Worm (Caenorhabditis elegans) whole organism, young adult: ENCODE results near the gene srh-246.
A peak's percentile ranks its signal among the peaks of the same experiment; 100 is the strongest.

Experiments used
- B0261.1 ChIP-seq: sonication (generic microtip); optimal IDR thresholded peaks from 2 replicates; lab custom pipeline; 2016; ENCODE audit warnings: mild to moderate bottlenecking, missing genetic modification characterization, moderate library complexity, missing compliant biosample characterization
- B0336.3 ChIP-seq: fragments of 200-800 bp; sonication (Bioruptor generic); IDR thresholded peaks from 2 replicates; pipeline ENCODE4 v1.3.6; 2022; ENCODE audit warnings: missing genetic modification characterization, missing compliant biosample characterization
- F10E7.11 ChIP-seq: sonication (generic microtip); optimal IDR thresholded peaks from 2 replicates; lab custom pipeline; 2017; ENCODE audit warnings: mild to moderate bottlenecking, missing genetic modification characterization, moderate library complexity, missing compliant biosample characterization
- F22D6.2 ChIP-seq: sonication (generic microtip); optimal IDR thresholded peaks from 2 replicates; lab custom pipeline; 2016; ENCODE audit warnings: mild to moderate bottlenecking, missing genetic modification characterization, missing compliant biosample characterization
- F55B11.4 ChIP-seq: sonication (generic microtip); optimal IDR thresholded peaks from 2 replicates; lab custom pipeline; 2016; ENCODE audit warnings: missing compliant biosample characterization, missing genetic modification characterization, borderline replicate concordance; ENCODE audit not compliant: insufficient read depth
- F57A8.1 ChIP-seq: fragments of 200-800 bp; sonication (Bioruptor generic); optimal IDR thresholded peaks from 2 replicates; lab custom pipeline; 2018; ENCODE audit warnings: mild to moderate bottlenecking, missing genetic modification characterization, moderate library complexity, missing compliant biosample characterization
- F57C9.4 ChIP-seq: sonication (generic microtip); optimal IDR thresholded peaks from 2 replicates; lab custom pipeline; 2017; ENCODE audit warnings: mild to moderate bottlenecking, missing genetic modification characterization, missing compliant biosample characterization
- K12H6.12 ChIP-seq: fragments of 200-800 bp; sonication (Bioruptor generic); optimal IDR thresholded peaks from 2 replicates; lab custom pipeline; 2018; ENCODE audit warnings: mild to moderate bottlenecking, missing genetic modification characterization, missing compliant biosample characterization
- Y53G8AR.9 ChIP-seq: fragments of 200-800 bp; sonication (Bioruptor generic); conservative IDR thresholded peaks from 2 replicates; pipeline ENCODE4 v1.3.6; 2022; ENCODE audit warnings: missing genetic modification reagents, missing genetic modification characterization, missing compliant biosample characterization
- ZK185.1 ChIP-seq: sonication (generic microtip); optimal IDR thresholded peaks from 2 replicates; lab custom pipeline; 2016; ENCODE audit warnings: mild to moderate bottlenecking, missing genetic modification characterization, missing compliant biosample characterization; ENCODE audit not compliant: poor library complexity, severe bottlenecking
- ama-1 ChIP-seq, 3 experiments: fragments of 150-350 bp in 1 of 3; sonication (generic microtip) in 2 of 3; optimal IDR thresholded peaks; 2 replicates each; lab custom pipeline; 2014 to 2018; ENCODE audit warnings: missing biosample characterization in 2 of 3, missing genetic modification characterization in 2 of 3, missing genetic modification reagents in 2 of 3
- atf-7 ChIP-seq: sonication (generic microtip); optimal IDR thresholded peaks from 2 replicates; lab custom pipeline; 2017; ENCODE audit warnings: mild to moderate bottlenecking, missing genetic modification characterization, missing compliant biosample characterization
- athp-1 ChIP-seq: sonication (generic microtip); optimal IDR thresholded peaks from 2 replicates; lab custom pipeline; 2017; ENCODE audit warnings: mild to moderate bottlenecking, missing genetic modification characterization, missing compliant biosample characterization
- attf-5 ChIP-seq: fragments of 200-800 bp; sonication (Bioruptor generic); optimal IDR thresholded peaks from 2 replicates; lab custom pipeline; 2018; ENCODE audit warnings: mild to moderate bottlenecking, missing genetic modification characterization, missing compliant biosample characterization
- ccch-3 ChIP-seq: fragments of 200-800 bp; sonication (Bioruptor generic); optimal IDR thresholded peaks from 2 replicates; lab custom pipeline; 2018; ENCODE audit warnings: mild to moderate bottlenecking, missing genetic modification characterization, missing compliant biosample characterization
- die-1 ChIP-seq: sonication (generic microtip); optimal IDR thresholded peaks from 2 replicates; lab custom pipeline; 2016; ENCODE audit warnings: missing genotype, mild to moderate bottlenecking, missing genetic modification characterization, missing compliant biosample characterization
- dpl-1 ChIP-seq: fragments of 150-350 bp; optimal IDR thresholded peaks from 2 replicates; lab custom pipeline; 2014; ENCODE audit warnings: missing biosample characterization, missing genetic modification reagents, missing genetic modification characterization
- efl-1 ChIP-seq: fragments of 150-350 bp; optimal IDR thresholded peaks from 2 replicates; lab custom pipeline; 2014; ENCODE audit warnings: missing biosample characterization, missing genetic modification reagents, missing genetic modification characterization
- egl-18 ChIP-seq: fragments of 200-800 bp; sonication (Bioruptor generic); IDR thresholded peaks from 2 replicates; pipeline ENCODE4 v1.3.6; 2022; ENCODE audit warnings: missing genetic modification reagents, missing genetic modification characterization, missing compliant biosample characterization
- egrh-3 ChIP-seq: fragments of 200-800 bp; sonication (Bioruptor generic); IDR thresholded peaks from 2 replicates; pipeline ENCODE4 v1.3.6; 2022; ENCODE audit warnings: missing genetic modification reagents, missing genetic modification characterization, missing compliant biosample characterization
- gei-17 ChIP-seq: fragments of 200-800 bp; sonication (Bioruptor generic); optimal IDR thresholded peaks from 2 replicates; lab custom pipeline; 2018; ENCODE audit warnings: mild to moderate bottlenecking, missing genetic modification characterization, missing compliant biosample characterization
- hlh-12 ChIP-seq: sonication (generic microtip); optimal IDR thresholded peaks from 2 replicates; lab custom pipeline; 2016; ENCODE audit warnings: missing genetic modification characterization, missing compliant biosample characterization
- hsf-1 ChIP-seq: fragments of 200-800 bp; sonication (Bioruptor generic); IDR thresholded peaks from 2 replicates; pipeline ENCODE4 v1.3.6; 2022; ENCODE audit warnings: missing genetic modification reagents, missing genetic modification characterization, missing compliant biosample characterization
- let-526 ChIP-seq: fragments of 200-800 bp; sonication (Bioruptor generic); IDR thresholded peaks from 2 replicates; pipeline ENCODE4 v1.3.6; 2022; ENCODE audit warnings: missing genetic modification reagents, missing genetic modification characterization, missing compliant biosample characterization
- lir-1 ChIP-seq: fragments of 200-800 bp; sonication (Bioruptor generic); conservative IDR thresholded peaks from 2 replicates; pipeline ENCODE4 v1.3.6; 2022; ENCODE audit warnings: missing genetic modification reagents, missing genetic modification characterization, missing compliant biosample characterization
- lsy-27 ChIP-seq: sonication (generic microtip); optimal IDR thresholded peaks from 2 replicates; lab custom pipeline; 2017; ENCODE audit warnings: missing genetic modification characterization, mild to moderate bottlenecking, missing compliant biosample characterization, antibody characterized with exemption, missing genotype, borderline replicate concordance; ENCODE audit not compliant: insufficient read depth
- nfya-1 ChIP-seq: sonication (generic microtip); optimal IDR thresholded peaks from 2 replicates; lab custom pipeline; 2017; ENCODE audit warnings: antibody characterized with exemption, missing compliant biosample characterization, missing genetic modification characterization, borderline replicate concordance; ENCODE audit not compliant: insufficient read depth
- nhr-27 ChIP-seq: fragments of 200-800 bp; sonication (Bioruptor generic); optimal IDR thresholded peaks from 2 replicates; lab custom pipeline; 2018; ENCODE audit warnings: mild to moderate bottlenecking, missing genetic modification characterization, moderate library complexity, missing compliant biosample characterization
- nhr-80 ChIP-seq: sonication (generic microtip); optimal IDR thresholded peaks from 2 replicates; lab custom pipeline; 2016; ENCODE audit warnings: missing genetic modification characterization, missing compliant biosample characterization
- pbrm-1 ChIP-seq: fragments of 200-800 bp; sonication (Bioruptor generic); IDR thresholded peaks from 2 replicates; pipeline ENCODE4 v1.3.6; 2022; ENCODE audit warnings: missing genetic modification reagents, missing genetic modification characterization, missing compliant biosample characterization
- rec-8 ChIP-seq, 2 experiments: sonication (generic microtip); optimal IDR thresholded peaks; 2 replicates each; lab custom pipeline; 2016; ENCODE audit warnings: mild to moderate bottlenecking in 2 of 2, missing genetic modification characterization in 2 of 2, missing genetic modification reagents in 2 of 2, missing genotype in 2 of 2, missing biosample characterization in 1 of 2, missing compliant biosample characterization in 1 of 2, moderate library complexity in 1 of 2
- sea-2 ChIP-seq: fragments of 200-800 bp; sonication (Bioruptor generic); IDR thresholded peaks from 2 replicates; pipeline ENCODE4 v1.3.6; 2022; ENCODE audit warnings: missing genetic modification characterization, missing compliant biosample characterization
- snpc-1.1 ChIP-seq: sonication (generic microtip); optimal IDR thresholded peaks from 2 replicates; lab custom pipeline; 2017; ENCODE audit warnings: missing genetic modification characterization, mild to moderate bottlenecking, missing compliant biosample characterization, antibody characterized with exemption, moderate library complexity, missing genotype, missing genetic modification reagents; ENCODE audit not compliant: insufficient read depth
- snpc-4 ChIP-seq, 5 experiments: fragments of 150-350 bp in 1 of 5; sonication (generic microtip) in 4 of 5; optimal IDR thresholded peaks; 2 replicates each; lab custom pipeline; 2014 to 2018; ENCODE audit warnings: missing genetic modification characterization in 5 of 5, missing biosample characterization in 3 of 5, antibody characterized with exemption in 2 of 5, mild to moderate bottlenecking in 2 of 5, missing compliant biosample characterization in 2 of 5, missing genotype in 2 of 5, moderate library complexity in 2 of 5, missing genetic modification reagents in 1 of 5
- somi-1 ChIP-seq: fragments of 200-800 bp; sonication (Bioruptor generic); optimal IDR thresholded peaks from 2 replicates; lab custom pipeline; 2018; ENCODE audit warnings: mild to moderate bottlenecking, missing genetic modification characterization, missing compliant biosample characterization
- sptf-2 ChIP-seq: fragments of 200-800 bp; sonication (Bioruptor generic); optimal IDR thresholded peaks from 2 replicates; lab custom pipeline; 2018; ENCODE audit warnings: mild to moderate bottlenecking, missing genetic modification characterization, missing compliant biosample characterization
- unc-62 ChIP-seq: fragments of 150-350 bp; optimal IDR thresholded peaks from 2 replicates; lab custom pipeline; 2014; ENCODE audit warnings: missing biosample characterization, missing genetic modification reagents, missing genetic modification characterization
- xnd-1 ChIP-seq: sonication (generic microtip); optimal IDR thresholded peaks from 2 replicates; lab custom pipeline; 2016; ENCODE audit warnings: missing genotype, missing genetic modification reagents, missing genetic modification characterization, missing compliant biosample characterization
- zfh-2 ChIP-seq: fragments of 200-800 bp; sonication (Bioruptor generic); conservative IDR thresholded peaks from 2 replicates; pipeline ENCODE4 v1.3.6; 2022; ENCODE audit warnings: missing genetic modification reagents, missing genetic modification characterization, missing compliant biosample characterization
- zim-3 ChIP-seq: sonication (generic microtip); optimal IDR thresholded peaks from 2 replicates; lab custom pipeline; 2017; ENCODE audit warnings: mild to moderate bottlenecking, missing genetic modification characterization, moderate library complexity, missing compliant biosample characterization
- ztf-3 ChIP-seq: fragments of 200-800 bp; sonication (Bioruptor generic); optimal IDR thresholded peaks from 2 replicates; lab custom pipeline; 2018; ENCODE audit warnings: mild to moderate bottlenecking, missing genetic modification characterization, missing compliant biosample characterization
- ztf-6 ChIP-seq: fragments of 200-800 bp; sonication (Bioruptor generic); IDR thresholded peaks from 2 replicates; pipeline ENCODE4 v1.3.6; 2022; ENCODE audit warnings: missing genetic modification reagents, missing genetic modification characterization, missing compliant biosample characterization

Gene srh-246

ce11 chrV:694625-695024 lies 37.0 kb upstream of the srh-246 start, which contains the start of gene srj-53:
TSS of gene srj-53 (minus strand) at chrV:694725.
- TF ChIP-seq ama-1 (optimal IDR thresholded peaks at IDR 0.05; lab: Kevin White, UChicago) (no peak), ama-1 (GFP tag; optimal IDR thresholded peaks at IDR 0.05; lab: Kevin White, UChicago) (no peak), sptf-2 (GFP tag; lab: Kevin White, UChicago) (no peak), attf-5 (GFP tag; lab: Kevin White, UChicago) (no peak), F22D6.2 (tag; lab: Kevin White, UChicago) (no peak), die-1 (no peak), ZK185.1 (tag; lab: Kevin White, UChicago) (no peak), ztf-3 (GFP tag; lab: Kevin White, UChicago) (no peak), F55B11.4 (tag; lab: Kevin White, UChicago) (no peak), ccch-3 (GFP tag; lab: Kevin White, UChicago) (no peak), dpl-1 (GFP tag; lab: Kevin White, UChicago) (no peak), hlh-12 (no peak), athp-1 (tag; lab: Kevin White, UChicago) (no peak), B0261.1 (tag; lab: Kevin White, UChicago) (no peak), F57C9.4 (tag; lab: Kevin White, UChicago) (no peak)

ce11 chrV:692720-693422 lies 35.3 kb upstream of the srh-246 start, which contains the start of gene srx-4:
TSS of gene srx-4 (minus strand) at chrV:692770.
- TF ChIP-seq zim-3 (no peak), K12H6.12 (no peak), sea-2 (GFP tag; lab: Robert Waterston, UW) (no peak), ztf-6 (GFP tag; lab: Robert Waterston, UW) (no peak), let-526 (GFP tag; lab: Robert Waterston, UW) (no peak), Y53G8AR.9 (GFP tag; lab: Robert Waterston, UW) (no peak)

- TF ChIP-seq B0336.3 (GFP tag; lab: Robert Waterston, UW) = no peak
- no peak for TF ChIP-seq F22D6.2 (tag; lab: Kevin White, UChicago)
- TF ChIP-seq egl-18 = no peak
- no peak for TF ChIP-seq pbrm-1 (GFP tag; lab: Robert Waterston, UW)
- peak; percentile 70 for TF ChIP-seq zfh-2 (GFP tag; lab: Robert Waterston, UW)
- TF ChIP-seq efl-1 (GFP tag; lab: Kevin White, UChicago) = no peak
- peak; percentile 46; the same call in 1 of the 2 replicates for TF ChIP-seq egrh-3
- no peak for TF ChIP-seq snpc-4 (GFP tag; optimal IDR thresholded peaks at IDR 0.05; lab: Kevin White, UChicago)
- TF ChIP-seq snpc-4 (tag; optimal IDR thresholded peaks at IDR 0.05; lab: Kevin White, UChicago) = no peak
Measured at ce11 chrV:689538-689937, 32.0 kb upstream of the srh-246 start.

ce11 chrV:687384-687783 lies 29.8 kb upstream of the srh-246 start, which contains the start of gene H25P19.1:
TSS of gene H25P19.1 (plus strand) at chrV:687684.
- TF ChIP-seq atf-7 (tag; lab: Kevin White, UChicago) = no peak
- TF ChIP-seq lsy-27 (tag; lab: Kevin White, UChicago) = no peak
- TF ChIP-seq nfya-1 (tag; lab: Kevin White, UChicago) = no peak
- no peak for TF ChIP-seq nhr-27 (tag; lab: Kevin White, UChicago)
- no peak for TF ChIP-seq somi-1
- no peak for TF ChIP-seq F10E7.11 (tag; lab: Kevin White, UChicago)
- TF ChIP-seq nhr-80 = no peak
- no peak for TF ChIP-seq snpc-1.1 (tag; lab: Kevin White, UChicago)
- TF ChIP-seq ztf-6 (GFP tag; lab: Robert Waterston, UW) = no peak
- no peak for TF ChIP-seq gei-17 (GFP tag; lab: Kevin White, UChicago)
- no peak for TF ChIP-seq sea-2 (GFP tag; lab: Robert Waterston, UW)
- no peak for TF ChIP-seq unc-62 (GFP tag; lab: Kevin White, UChicago)
- no peak for TF ChIP-seq lir-1 (GFP tag; lab: Robert Waterston, UW)
- no peak for TF ChIP-seq rec-8 (tag; optimal IDR thresholded peaks at IDR 0.05; lab: Kevin White, UChicago)
- TF ChIP-seq hsf-1 (GFP tag; lab: Robert Waterston, UW) = no peak
- no peak for TF ChIP-seq xnd-1 (tag; lab: Kevin White, UChicago)
- TF ChIP-seq F57A8.1 = no peak
